Worm (Caenorhabditis elegans) whole organism, early embryonic: ENCODE results near the gene F35C11.6.

Experiments
- B0310.2 ChIP-seq: sonication (generic microtip); optimal IDR thresholded peaks from 2 replicates; lab custom pipeline; 2016; ENCODE audit warnings: mild to moderate bottlenecking, missing genetic modification characterization, missing compliant biosample characterization
- F13C5.2 ChIP-seq: sonication (generic microtip); optimal IDR thresholded peaks from 2 replicates; lab custom pipeline; 2017; ENCODE audit warnings: mild to moderate bottlenecking, missing genetic modification characterization, inconsistent platforms, missing compliant biosample characterization
- aly-1 ChIP-seq: sonication (generic microtip); optimal IDR thresholded peaks from 2 replicates; lab custom pipeline; 2016; ENCODE audit warnings: missing genetic modification characterization, missing compliant biosample characterization
- ama-1 ChIP-seq: fragments of 150-350 bp; optimal IDR thresholded peaks from 2 replicates; lab custom pipeline; 2014
- ceh-13 ChIP-seq: fragments of 200-800 bp; sonication (Bioruptor generic); optimal IDR thresholded peaks from 2 replicates; lab custom pipeline; 2018; ENCODE audit warnings: mild to moderate bottlenecking, missing genetic modification characterization, missing compliant biosample characterization
- ceh-36 ChIP-seq: sonication (generic microtip); optimal IDR thresholded peaks from 2 replicates; lab custom pipeline; 2016; ENCODE audit warnings: missing genetic modification characterization, inconsistent platforms, missing compliant biosample characterization
- ets-7 ChIP-seq: sonication (generic microtip); optimal IDR thresholded peaks from 2 replicates; lab custom pipeline; 2016; ENCODE audit warnings: missing genotype, missing genetic modification characterization, missing compliant biosample characterization
- flt-1 ChIP-seq: fragments of 200-800 bp; sonication (Bioruptor generic); IDR thresholded peaks from 2 replicates; pipeline ENCODE4 v1.3.6; 2022; ENCODE audit warnings: missing genetic modification characterization, missing compliant biosample characterization
- hmbx-1 ChIP-seq: sonication (generic microtip); optimal IDR thresholded peaks from 2 replicates; lab custom pipeline; 2016; ENCODE audit warnings: mild to moderate bottlenecking, missing genetic modification characterization, missing compliant biosample characterization
- hmg-4 ChIP-seq: fragments of 200-800 bp; sonication (Bioruptor generic); optimal IDR thresholded peaks from 2 replicates; lab custom pipeline; 2018; ENCODE audit warnings: mild to moderate bottlenecking, missing genetic modification characterization, missing compliant biosample characterization
- hnd-1 ChIP-seq: sonication (generic microtip); optimal IDR thresholded peaks from 2 replicates; lab custom pipeline; 2016; ENCODE audit warnings: missing genetic modification characterization, missing compliant biosample characterization
- pes-1 ChIP-seq: fragments of 200-800 bp; sonication (Bioruptor generic); IDR thresholded peaks from 2 replicates; pipeline ENCODE4 v1.3.6; 2022; ENCODE audit warnings: missing genetic modification reagents, missing genetic modification characterization, missing compliant biosample characterization
- scrt-1 ChIP-seq: fragments of 200-800 bp; sonication (Bioruptor generic); IDR thresholded peaks from 2 replicates; pipeline ENCODE4 v1.3.6; 2022; ENCODE audit warnings: missing genetic modification characterization, missing compliant biosample characterization
- sea-1 ChIP-seq: fragments of 200-800 bp; sonication (Bioruptor generic); conservative IDR thresholded peaks from 2 replicates; pipeline ENCODE4 v1.3.6; 2022; ENCODE audit warnings: missing genetic modification characterization, missing compliant biosample characterization
- tbx-11 ChIP-seq: fragments of 200-800 bp; sonication (Bioruptor generic); IDR thresholded peaks from 2 replicates; pipeline ENCODE4 v1.3.6; 2022; ENCODE audit warnings: missing genetic modification characterization, missing compliant biosample characterization
- tbx-37 ChIP-seq: fragments of 200-800 bp; sonication (Bioruptor generic); conservative IDR thresholded peaks from 2 replicates; pipeline ENCODE4 v1.3.6; 2022; ENCODE audit warnings: missing genetic modification reagents, missing genetic modification characterization, missing compliant biosample characterization
- tra-4 ChIP-seq: sonication (generic microtip); optimal IDR thresholded peaks from 2 replicates; lab custom pipeline; 2017; ENCODE audit warnings: missing genetic modification characterization, missing compliant biosample characterization

Gene F35C11.6

DNA sequence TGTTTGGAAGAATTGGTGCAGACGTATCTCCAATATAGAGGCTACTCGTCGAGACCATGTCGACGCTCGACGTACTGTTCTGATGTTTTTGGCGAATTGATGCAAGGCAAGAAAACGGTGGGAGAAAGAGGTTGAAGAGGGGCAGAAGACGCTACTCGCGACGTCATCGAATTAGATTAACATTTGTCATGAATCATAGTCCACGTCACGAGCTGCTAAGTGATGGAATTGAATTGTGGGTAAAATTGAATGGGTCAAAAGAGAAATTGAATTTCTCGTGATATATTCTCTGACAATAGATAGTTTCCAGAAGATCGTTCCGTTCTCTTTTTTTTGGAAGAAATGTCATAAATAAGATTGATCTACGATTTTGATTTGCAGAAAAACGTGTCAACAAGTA, 736 bp upstream of the F35C11.6 start:
- TF ChIP-seq pes-1 (GFP tag; lab: Robert Waterston, UW), result no peak
- TF ChIP-seq tbx-11 (GFP tag; lab: Robert Waterston, UW), result no peak
- TF ChIP-seq ceh-13 (GFP tag; lab: Kevin White, UChicago), result no peak
- TF ChIP-seq flt-1, result no peak
- no peak for TF ChIP-seq F13C5.2
- TF ChIP-seq sea-1 (GFP tag; lab: Robert Waterston, UW), result no peak
- TF ChIP-seq hnd-1 (tag; lab: Kevin White, UChicago), result no peak
- no peak for TF ChIP-seq hmg-4
- no peak for TF ChIP-seq ets-7 (tag; lab: Kevin White, UChicago)
- TF ChIP-seq scrt-1 (GFP tag; lab: Robert Waterston, UW), result no peak
- no peak for TF ChIP-seq aly-1 (tag; lab: Kevin White, UChicago)
- TF ChIP-seq B0310.2 (tag; lab: Kevin White, UChicago), result no peak
- no peak for TF ChIP-seq tra-4 (tag; lab: Kevin White, UChicago)

ce11 chrII:8256013-8256412, 2.9 kb downstream of the F35C11.6 start, which contains the start of gene F35C11.7:
TSS of gene F35C11.7 (plus strand) at chrII:8256313.
- TF ChIP-seq hmbx-1 (no peak), pes-1 (GFP tag; lab: Robert Waterston, UW) (no peak), ceh-36 (no peak), ceh-13 (GFP tag; lab: Kevin White, UChicago) (no peak), tbx-37 (GFP tag; lab: Robert Waterston, UW) (no peak), sea-1 (GFP tag; lab: Robert Waterston, UW) (no peak), tra-4 (tag; lab: Kevin White, UChicago) (no peak), ets-7 (tag; lab: Kevin White, UChicago) (no peak), ama-1 (lab: Kevin White, UChicago) (no peak), B0310.2 (tag; lab: Kevin White, UChicago) (no peak), scrt-1 (GFP tag; lab: Robert Waterston, UW) (no peak), hnd-1 (tag; lab: Kevin White, UChicago) (no peak), aly-1 (tag; lab: Kevin White, UChicago) (no peak), F13C5.2 (no peak), flt-1 (no peak), tbx-11 (GFP tag; lab: Robert Waterston, UW) (no peak)

ce11 chrII:8253160-8253793, 5.7 kb downstream of the F35C11.6 start, which contains the start of gene F35C11.5:
TSS of gene F35C11.5 (plus strand) at chrII:8253743.
- TF ChIP-seq B0310.2 (tag; lab: Kevin White, UChicago), result no peak
- TF ChIP-seq sea-1 (GFP tag; lab: Robert Waterston, UW), result no peak
- no peak for TF ChIP-seq tra-4 (tag; lab: Kevin White, UChicago)
- no peak for TF ChIP-seq hnd-1 (tag; lab: Kevin White, UChicago)
- TF ChIP-seq ceh-13 (GFP tag; lab: Kevin White, UChicago), result no peak
- no peak for TF ChIP-seq hmbx-1
- TF ChIP-seq hmg-4, result no peak
- TF ChIP-seq tbx-37 (GFP tag; lab: Robert Waterston, UW), result no peak
- no peak for TF ChIP-seq ceh-36
- TF ChIP-seq pes-1 (GFP tag; lab: Robert Waterston, UW), result no peak
- TF ChIP-seq flt-1, result no peak
- no peak for TF ChIP-seq F13C5.2
- TF ChIP-seq aly-1 (tag; lab: Kevin White, UChicago), result no peak
- TF ChIP-seq ama-1 (lab: Kevin White, UChicago), result no peak
- no peak for TF ChIP-seq ets-7 (tag; lab: Kevin White, UChicago)
- no peak for TF ChIP-seq tbx-11 (GFP tag; lab: Robert Waterston, UW)
- no peak for TF ChIP-seq scrt-1 (GFP tag; lab: Robert Waterston, UW)

- TF ChIP-seq hmbx-1 (no peak), tra-4 (tag; lab: Kevin White, UChicago) (no peak), hnd-1 (tag; lab: Kevin White, UChicago) (no peak), ceh-36 (no peak), aly-1 (tag; lab: Kevin White, UChicago) (no peak), F13C5.2 (no peak), ceh-13 (GFP tag; lab: Kevin White, UChicago) (no peak), ama-1 (lab: Kevin White, UChicago) (no peak), ets-7 (tag; lab: Kevin White, UChicago) (no peak), pes-1 (GFP tag; lab: Robert Waterston, UW) (no peak), scrt-1 (GFP tag; lab: Robert Waterston, UW) (no peak), tbx-11 (GFP tag; lab: Robert Waterston, UW) (no peak), flt-1 (no peak), hmg-4 (no peak)
Measured at ce11 chrII:8249710-8250109, 9.2 kb downstream of the F35C11.6 start.

ce11 chrII:8248745-8249144, 10.2 kb downstream of the F35C11.6 start, which contains the start of the genes F35C11.2 and F35C11.4:
TSS of gene F35C11.2 (minus strand) at chrII:8248834.
TSS of gene F35C11.4 (plus strand) at chrII:8249004.
- TF ChIP-seq aly-1 (tag; lab: Kevin White, UChicago) (no peak), hnd-1 (tag; lab: Kevin White, UChicago) (no peak), flt-1 (no peak), tbx-37 (GFP tag; lab: Robert Waterston, UW) (no peak), tbx-11 (GFP tag; lab: Robert Waterston, UW) (no peak), ets-7 (tag; lab: Kevin White, UChicago) (no peak), pes-1 (GFP tag; lab: Robert Waterston, UW) (no peak), ceh-36 (no peak), scrt-1 (GFP tag; lab: Robert Waterston, UW) (no peak), sea-1 (GFP tag; lab: Robert Waterston, UW) (no peak), B0310.2 (tag; lab: Kevin White, UChicago) (no peak), hmbx-1 (no peak)

- TF ChIP-seq sea-1 (GFP tag; lab: Robert Waterston, UW), result no peak
- no peak for TF ChIP-seq ets-7 (tag; lab: Kevin White, UChicago)
- TF ChIP-seq scrt-1 (GFP tag; lab: Robert Waterston, UW), result no peak
- no peak for TF ChIP-seq tbx-11 (GFP tag; lab: Robert Waterston, UW)
- no peak for TF ChIP-seq ceh-36
- TF ChIP-seq ama-1 (lab: Kevin White, UChicago), result no peak
- TF ChIP-seq hmg-4, result no peak
- TF ChIP-seq ceh-13 (GFP tag; lab: Kevin White, UChicago), result no peak
- no peak for TF ChIP-seq hnd-1 (tag; lab: Kevin White, UChicago)
- no peak for TF ChIP-seq flt-1
- no peak for TF ChIP-seq F13C5.2
- no peak for TF ChIP-seq tbx-37 (GFP tag; lab: Robert Waterston, UW)
- no peak for TF ChIP-seq hmbx-1
- no peak for TF ChIP-seq aly-1 (tag; lab: Kevin White, UChicago)
- TF ChIP-seq pes-1 (GFP tag; lab: Robert Waterston, UW), result no peak
- no peak for TF ChIP-seq B0310.2 (tag; lab: Kevin White, UChicago)
- TF ChIP-seq tra-4 (tag; lab: Kevin White, UChicago), result no peak
Measured at ce11 chrII:8246476-8246875, 12.5 kb downstream of the F35C11.6 start, which contains the start of gene F35C11.3. TSS of gene F35C11.3 (plus strand) at chrII:8246776.
